Fruit fly (Drosophila melanogaster): ENCODE results near the gene CG11630.

DNA sequence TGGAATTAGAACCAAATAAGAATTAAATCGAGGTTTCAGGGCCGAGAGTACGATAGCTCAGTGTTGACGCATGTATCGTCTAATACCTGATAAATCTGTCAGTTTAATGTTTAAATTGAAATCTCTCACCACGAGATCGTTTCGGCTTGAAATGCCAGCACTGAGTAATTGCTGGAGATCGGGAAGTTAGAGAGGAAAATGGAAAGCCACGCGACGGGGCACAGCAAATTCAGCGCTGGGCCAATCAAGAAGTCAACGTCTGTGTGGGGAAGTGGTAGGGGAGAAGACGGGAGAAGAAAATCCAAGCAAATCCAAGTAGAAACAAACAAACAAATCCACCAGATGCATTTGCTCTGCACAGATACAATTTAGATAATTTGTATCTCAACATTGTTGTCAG lies 35.5 kb upstream of the CG11630 start:
- no peak for TF ChIP-seq psq (optimal IDR thresholded peaks at IDR 0.05)
- TF ChIP-seq h (optimal IDR thresholded peaks at IDR 0.05): no peak
- no peak for TF ChIP-seq ttk (optimal IDR thresholded peaks at IDR 0.05)

Data from Kc167 (cell line).